Worm (Caenorhabditis elegans) whole organism, mixed stage, embryonic: ENCODE measurements around the gene F26D11.12.

Experiments
- M03D4.4 ChIP-seq: sonication (generic microtip); optimal IDR thresholded peaks from 2 replicates; lab custom pipeline; 2017; ENCODE audit warnings: mild to moderate bottlenecking, missing genetic modification characterization, missing compliant biosample characterization
- bed-3 ChIP-seq: fragments of 200-800 bp; sonication (Bioruptor generic); optimal IDR thresholded peaks from 3 replicates; lab custom pipeline; 2018; ENCODE audit warnings: mild to moderate bottlenecking, missing genetic modification characterization, moderate library complexity, missing compliant biosample characterization
- blmp-1 ChIP-seq: fragments of 150-350 bp; optimal IDR thresholded peaks from 2 replicates; lab custom pipeline; 2014; ENCODE audit warnings: missing biosample characterization, missing genetic modification characterization
- ceh-43 ChIP-seq: fragments of 200-800 bp; sonication (Bioruptor generic); optimal IDR thresholded peaks from 2 replicates; lab custom pipeline; 2018; ENCODE audit warnings: mild to moderate bottlenecking, missing genetic modification characterization, moderate library complexity, missing compliant biosample characterization
- ces-1 ChIP-seq: fragments of 150-350 bp; optimal IDR thresholded peaks from 2 replicates; lab custom pipeline; 2014; ENCODE audit warnings: missing biosample characterization, missing genetic modification reagents, missing genetic modification characterization
- cnd-1 ChIP-seq: fragments of 200-800 bp; sonication (Bioruptor generic); optimal IDR thresholded peaks from 2 replicates; lab custom pipeline; 2018; ENCODE audit warnings: mild to moderate bottlenecking, missing genetic modification characterization, missing compliant biosample characterization
- elt-1 ChIP-seq: sonication (generic microtip); optimal IDR thresholded peaks from 2 replicates; lab custom pipeline; 2017; ENCODE audit warnings: missing genetic modification characterization, mild to moderate bottlenecking, missing compliant biosample characterization, antibody characterized with exemption, moderate library complexity, borderline replicate concordance; ENCODE audit not compliant: insufficient read depth
- flh-1 ChIP-seq: fragments of 200-800 bp; sonication (Bioruptor generic); optimal IDR thresholded peaks from 2 replicates; lab custom pipeline; 2018; ENCODE audit warnings: mild to moderate bottlenecking, missing genetic modification characterization, moderate library complexity, missing compliant biosample characterization
- ham-2 ChIP-seq: fragments of 200-800 bp; sonication (Bioruptor generic); optimal IDR thresholded peaks from 2 replicates; lab custom pipeline; 2018; ENCODE audit warnings: mild to moderate bottlenecking, missing genetic modification characterization, missing compliant biosample characterization
- hlh-1 ChIP-seq: fragments of 150-350 bp; optimal IDR thresholded peaks from 2 replicates; lab custom pipeline; 2014; ENCODE audit warnings: missing biosample characterization, missing genetic modification reagents, missing genetic modification characterization
- lin-32 ChIP-seq: fragments of 200-800 bp; sonication (Bioruptor generic); optimal IDR thresholded peaks from 2 replicates; lab custom pipeline; 2018; ENCODE audit warnings: mild to moderate bottlenecking, missing genetic modification characterization, missing compliant biosample characterization
- lsy-2 ChIP-seq: fragments of 150-350 bp; optimal IDR thresholded peaks from 2 replicates; lab custom pipeline; 2014; ENCODE audit warnings: missing biosample characterization, missing genetic modification characterization
- mab-5 ChIP-seq: fragments of 150-350 bp; optimal IDR thresholded peaks from 2 replicates; lab custom pipeline; 2014; ENCODE audit warnings: missing biosample characterization, missing genetic modification characterization
- mls-2 ChIP-seq: sonication (generic microtip); optimal IDR thresholded peaks from 2 replicates; lab custom pipeline; 2016; ENCODE audit warnings: mild to moderate bottlenecking, missing genetic modification characterization, moderate library complexity, missing compliant biosample characterization
- nhr-12 ChIP-seq: fragments of 150-350 bp; optimal IDR thresholded peaks from 2 replicates; lab custom pipeline; 2014; ENCODE audit warnings: missing biosample characterization, missing genetic modification characterization
- nhr-237 ChIP-seq: fragments of 150-350 bp; optimal IDR thresholded peaks from 2 replicates; lab custom pipeline; 2014; ENCODE audit warnings: missing biosample characterization, missing genetic modification characterization
- nhr-28 ChIP-seq: fragments of 150-350 bp; optimal IDR thresholded peaks from 2 replicates; lab custom pipeline; 2014; ENCODE audit warnings: missing biosample characterization, missing genetic modification characterization
- nhr-76 ChIP-seq: sonication (generic microtip); optimal IDR thresholded peaks from 2 replicates; lab custom pipeline; 2017; ENCODE audit warnings: missing biosample characterization, missing genetic modification characterization
- pha-4 ChIP-seq: fragments of 150-350 bp; optimal IDR thresholded peaks from 2 replicates; lab custom pipeline; 2018; ENCODE audit warnings: missing biosample characterization, missing genetic modification reagents, missing genetic modification characterization
- sem-2 ChIP-seq: fragments of 200-800 bp; sonication (Bioruptor generic); optimal IDR thresholded peaks from 2 replicates; lab custom pipeline; 2018; ENCODE audit warnings: mild to moderate bottlenecking, missing genetic modification characterization, missing compliant biosample characterization
- snpc-4 ChIP-seq: fragments of 150-350 bp; optimal IDR thresholded peaks from 2 replicates; lab custom pipeline; 2014; ENCODE audit warnings: missing biosample characterization, missing genetic modification characterization
- tbx-8 ChIP-seq: fragments of 200-800 bp; sonication (Bioruptor generic); optimal IDR thresholded peaks from 2 replicates; lab custom pipeline; 2018; ENCODE audit warnings: mild to moderate bottlenecking, missing genetic modification characterization, moderate library complexity, missing compliant biosample characterization
- unc-120 ChIP-seq: sonication (generic microtip); optimal IDR thresholded peaks from 2 replicates; lab custom pipeline; 2017; ENCODE audit warnings: missing genetic modification characterization, missing compliant biosample characterization; ENCODE audit not compliant: poor library complexity, severe bottlenecking
- unc-39 ChIP-seq: fragments of 150-350 bp; optimal IDR thresholded peaks from 2 replicates; lab custom pipeline; 2014; ENCODE audit warnings: missing biosample characterization, missing genetic modification characterization
- unc-62 ChIP-seq: fragments of 150-350 bp; optimal IDR thresholded peaks from 2 replicates; lab custom pipeline; 2014; ENCODE audit warnings: missing biosample characterization, missing genetic modification reagents, missing genetic modification characterization
- zip-8 ChIP-seq: fragments of 150-350 bp; optimal IDR thresholded peaks from 2 replicates; lab custom pipeline; 2014; ENCODE audit warnings: missing biosample characterization, missing genetic modification characterization
- ztf-11 ChIP-seq: fragments of 150-350 bp; optimal IDR thresholded peaks from 2 replicates; lab custom pipeline; 2014; ENCODE audit warnings: missing biosample characterization, missing genetic modification characterization

Gene F26D11.12

DNA sequence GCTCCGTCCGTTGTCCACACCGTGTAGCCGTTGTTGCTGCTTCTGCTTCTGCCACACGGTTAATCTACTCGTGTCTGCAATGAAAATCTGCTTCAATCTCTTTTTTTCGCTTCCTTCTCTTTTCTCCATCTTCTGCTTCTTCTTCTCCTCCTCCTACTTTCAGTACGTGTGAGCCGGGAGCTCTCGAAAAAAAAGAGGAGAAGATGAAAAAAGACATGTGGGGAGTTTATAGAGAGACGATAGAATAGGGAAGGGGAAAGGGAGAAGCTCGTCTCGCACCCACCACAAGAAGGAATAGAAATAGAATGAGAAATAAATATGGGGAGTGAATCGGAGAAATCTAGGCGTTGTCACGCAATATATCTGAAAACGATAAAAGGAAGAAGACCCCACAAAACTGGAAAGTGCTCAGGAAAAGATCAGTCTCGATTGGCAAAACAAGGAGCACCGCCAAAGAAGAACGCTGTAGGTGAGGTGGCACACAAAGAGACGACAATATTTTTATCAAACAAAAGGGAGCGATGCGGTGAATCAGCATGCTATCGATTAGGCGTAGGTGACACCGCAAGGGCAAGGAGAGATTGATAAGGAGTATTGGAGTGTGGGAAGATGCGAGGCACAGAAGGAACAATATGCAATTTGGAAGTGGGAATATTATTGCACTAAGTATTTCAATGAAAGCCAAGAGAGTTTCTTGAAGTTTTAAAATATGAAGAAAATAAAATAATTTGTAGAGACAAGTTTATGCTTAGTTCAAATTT, 22.8 kb upstream of the F26D11.12 start, which contains the start of gene let-413:
Gene let-413, minus strand, starts transcription at position 76 of the 761 bp plus-strand sequence.
- TF ChIP-seq bed-3 (no peak), unc-120 (tag; lab: Kevin White, UChicago) (no peak), unc-62 (GFP tag; lab: Kevin White, UChicago) (no peak), ceh-43 (GFP tag; lab: Kevin White, UChicago) (no peak), elt-1 (tag; lab: Kevin White, UChicago) (no peak), nhr-28 (tag; lab: Kevin White, UChicago) (no peak), flh-1 (GFP tag; lab: Kevin White, UChicago) (no peak), cnd-1 (tag; lab: Kevin White, UChicago) (no peak), nhr-76 (tag; lab: Kevin White, UChicago) (no peak), lin-32 (GFP tag; lab: Kevin White, UChicago) (no peak), M03D4.4 (tag; lab: Kevin White, UChicago) (no peak), tbx-8 (GFP tag; lab: Kevin White, UChicago) (no peak), sem-2 (GFP tag; lab: Kevin White, UChicago) (no peak), snpc-4 (tag; lab: Kevin White, UChicago) (no peak), nhr-12 (no peak), nhr-237 (tag; lab: Kevin White, UChicago) (no peak), blmp-1 (tag; lab: Kevin White, UChicago) (no peak), ham-2 (GFP tag; lab: Kevin White, UChicago) (no peak), zip-8 (tag; lab: Kevin White, UChicago) (no peak)

DNA sequence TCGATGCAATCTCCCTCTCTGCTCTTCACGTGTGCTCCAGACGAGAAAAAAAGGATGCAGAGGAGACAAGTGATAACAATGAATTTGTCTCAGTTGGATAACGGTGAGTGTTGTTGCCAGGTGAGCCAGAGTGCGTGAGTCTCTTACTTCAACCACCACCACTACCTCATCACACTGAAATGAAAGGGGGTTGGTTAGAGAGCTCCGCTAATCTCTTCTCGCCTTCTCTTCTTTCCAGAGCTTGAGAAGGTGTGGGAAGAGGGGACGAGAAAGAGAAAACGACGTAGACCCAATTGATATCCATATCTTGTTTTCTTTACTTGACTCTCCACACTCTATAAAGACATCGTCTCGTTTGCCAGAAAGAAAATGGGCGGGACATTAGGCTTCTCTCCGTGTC, 16.3 kb upstream of the F26D11.12 start:
- TF ChIP-seq unc-62 (GFP tag; lab: Kevin White, UChicago) (no peak), M03D4.4 (tag; lab: Kevin White, UChicago) (no peak), nhr-76 (tag; lab: Kevin White, UChicago) (no peak), ceh-43 (GFP tag; lab: Kevin White, UChicago) (no peak), unc-120 (tag; lab: Kevin White, UChicago) (no peak), unc-39 (no peak), ztf-11 (tag; lab: Kevin White, UChicago) (no peak), sem-2 (GFP tag; lab: Kevin White, UChicago) (no peak), mab-5 (tag; lab: Kevin White, UChicago) (no peak), hlh-1 (no peak), ham-2 (GFP tag; lab: Kevin White, UChicago) (no peak), flh-1 (GFP tag; lab: Kevin White, UChicago) (no peak), lsy-2 (tag; lab: Kevin White, UChicago) (no peak)

DNA sequence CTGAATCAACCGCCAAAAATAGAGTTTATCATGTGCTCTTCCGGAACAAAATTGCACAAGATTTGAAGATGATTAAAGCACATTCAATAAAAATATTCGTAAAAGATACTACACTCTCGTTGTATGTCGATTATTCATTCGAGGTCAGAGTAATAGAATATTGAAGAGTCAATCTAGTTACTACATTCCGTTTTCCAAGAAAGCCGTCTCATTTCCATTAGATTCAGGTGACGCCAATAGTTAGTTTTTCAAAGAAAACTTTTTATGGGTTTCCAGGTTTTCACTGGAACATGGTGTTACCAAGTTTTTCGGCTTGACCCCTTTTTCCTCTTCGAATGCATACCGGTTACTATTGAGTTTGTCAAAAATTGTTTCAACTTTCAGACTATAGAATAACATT, 15.4 kb upstream of the F26D11.12 start:
- no peak for TF ChIP-seq ces-1
- TF ChIP-seq flh-1 (GFP tag; lab: Kevin White, UChicago) = no peak
- no peak for TF ChIP-seq tbx-8 (GFP tag; lab: Kevin White, UChicago)
- no peak for TF ChIP-seq nhr-237 (tag; lab: Kevin White, UChicago)
- TF ChIP-seq sem-2 (GFP tag; lab: Kevin White, UChicago) = no peak
- no peak for TF ChIP-seq nhr-12
- TF ChIP-seq nhr-28 (tag; lab: Kevin White, UChicago) = no peak

DNA sequence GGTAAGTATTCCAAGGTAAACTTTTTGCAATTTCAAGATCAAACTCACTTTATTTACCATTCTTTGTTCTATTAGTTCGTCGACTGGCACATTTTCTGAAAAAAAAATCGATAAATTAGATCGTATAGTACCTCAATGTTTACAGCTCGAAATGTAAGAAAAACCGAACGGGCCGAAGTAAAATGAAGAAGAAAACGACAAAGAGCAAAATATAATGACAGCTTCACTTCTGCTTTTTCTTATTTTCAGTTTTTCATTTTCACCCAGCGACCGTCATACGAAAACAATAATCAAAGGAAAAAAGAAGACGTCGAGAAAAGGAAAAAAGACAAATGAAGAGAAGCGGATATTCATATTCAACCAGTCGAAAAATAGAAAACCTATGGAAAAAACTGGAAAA, 14.0 kb upstream of the F26D11.12 start, which contains the start of gene che-7:
Gene che-7, minus strand, starts transcription at position 101 of the 400 bp plus-strand sequence.
- TF ChIP-seq nhr-237 (tag; lab: Kevin White, UChicago) (no peak), ztf-11 (tag; lab: Kevin White, UChicago) (no peak), mls-2 (tag; lab: Kevin White, UChicago) (no peak), nhr-76 (tag; lab: Kevin White, UChicago) (no peak), elt-1 (tag; lab: Kevin White, UChicago) (no peak), bed-3 (no peak)

DNA sequence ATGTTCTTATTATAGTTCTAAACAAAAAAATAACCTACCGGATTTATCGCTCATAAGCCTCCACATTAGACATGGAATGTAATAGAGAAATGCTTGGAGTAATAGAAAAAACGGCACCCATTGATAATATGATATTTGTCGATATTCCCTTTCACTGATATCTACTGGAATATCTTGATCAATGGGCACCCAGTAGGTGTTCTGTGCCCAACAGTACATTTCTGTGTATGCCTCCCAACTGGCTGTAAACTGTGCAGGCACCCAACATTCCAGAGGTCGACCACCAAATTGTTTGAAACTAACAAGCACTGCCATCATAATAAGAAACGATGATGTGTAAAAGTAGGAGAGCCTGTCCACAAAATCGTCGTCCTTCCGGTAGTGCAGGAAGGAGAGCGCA, 9.3 kb upstream of the F26D11.12 start:
- TF ChIP-seq pha-4 (tag; lab: Kevin White, UChicago) (no peak), snpc-4 (tag; lab: Kevin White, UChicago) (no peak)
